Fruit fly (Drosophila melanogaster): Measurements from ENCODE around the gene Atg1.

Atg1 gene

DNA sequence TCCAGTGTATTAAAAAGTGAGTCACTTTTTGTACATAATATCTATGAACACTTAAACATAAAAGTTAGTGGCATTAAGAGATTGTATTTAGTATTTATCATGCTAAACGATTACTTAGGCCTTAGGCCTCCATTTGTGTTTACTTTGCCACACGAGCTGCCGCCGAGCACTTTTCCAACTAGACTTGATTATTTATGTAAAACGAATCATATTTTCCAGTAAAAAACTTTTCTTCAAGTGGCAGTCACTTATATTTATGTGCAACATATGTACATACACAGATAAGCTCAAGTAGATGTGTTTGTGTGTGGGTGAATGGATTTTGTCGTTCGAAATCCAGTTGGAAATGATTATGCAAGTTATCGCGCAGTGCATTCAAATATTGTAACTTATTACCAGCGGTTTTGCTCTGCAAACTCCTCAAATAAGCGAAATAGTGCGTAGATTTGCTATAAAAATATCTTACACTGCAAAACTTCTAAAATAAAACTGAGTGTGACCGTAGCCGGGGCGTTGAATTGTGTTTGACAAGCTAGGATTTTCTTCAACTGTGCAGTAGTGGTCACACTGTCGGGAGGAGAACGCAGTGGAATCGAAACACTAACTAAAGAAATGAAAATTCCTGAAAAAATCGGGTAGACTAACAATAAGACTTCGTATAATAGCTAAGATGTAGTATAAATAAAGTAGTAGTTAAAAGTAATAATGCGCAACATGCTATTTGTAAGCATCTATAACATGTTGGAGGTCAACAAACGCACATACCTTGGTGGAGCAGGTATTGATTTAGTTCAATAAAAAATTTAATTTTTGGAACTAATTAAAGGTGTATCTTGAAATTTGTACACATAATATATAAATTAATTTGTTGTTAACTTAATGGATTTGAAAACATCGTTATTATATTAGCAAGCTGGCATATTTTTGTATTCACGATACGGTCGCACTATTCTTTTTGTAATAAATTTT is 55.1 kb downstream of the Atg1 start, which contains the start of the genes Klc and CG10984 (continued):
- TF ChIP-seq CG7786 (GFP tag; optimal IDR thresholded peaks at IDR 0.05) (peak; percentile 66), bab2 (GFP tag; optimal IDR thresholded peaks at IDR 0.05) (peak; percentile 68), CG3726 (GFP tag; IDR thresholded peaks at IDR 0.05) (no peak; the same call in 2 of the 3 replicates), CG2120 (GFP tag; optimal IDR thresholded peaks at IDR 0.05) (peak; percentile 76), Taf1 (GFP tag; IDR thresholded peaks at IDR 0.05) (no peak), wdn (GFP tag; IDR thresholded peaks at IDR 0.05) (0 out of 2 replicates have a peak, but pooled peaks have one; percentile 10), jing (GFP tag; optimal IDR thresholded peaks at IDR 0.05) (no peak), CG18011 (GFP tag; optimal IDR thresholded peaks at IDR 0.05) (peak; percentile 36), CG10274 (GFP tag; optimal IDR thresholded peaks at IDR 0.05) (no peak), CG6272 (GFP tag; IDR thresholded peaks at IDR 0.05) (no peak), sima (GFP tag; optimal IDR thresholded peaks at IDR 0.05) (peak; percentile 13), NfI (GFP tag; optimal IDR thresholded peaks at IDR 0.05) (peak; percentile 68), Neu2 (GFP tag; optimal IDR thresholded peaks at IDR 0.05; ENCODE audit: borderline replicate concordance) (no peak), dimm (GFP tag; IDR thresholded peaks at IDR 0.05) (no peak), CG12942 (GFP tag; optimal IDR thresholded peaks at IDR 0.05) (peak; percentile 20), stwl (tag; optimal IDR thresholded peaks at IDR 0.05) (peak; percentile 45), br (optimal IDR thresholded peaks at IDR 0.05) (no peak), CG10565 (GFP tag; optimal IDR thresholded peaks at IDR 0.05) (no peak), Ets65A (GFP tag) (peak; percentile 75), CG1024 (GFP tag; IDR thresholded peaks at IDR 0.05) (peak; percentile 51; the same call in 1 of the 2 replicates), Sry-δ (GFP tag; optimal IDR thresholded peaks at IDR 0.05) (peak; percentile 44), wek (GFP tag; optimal IDR thresholded peaks at IDR 0.05) (no peak), crp (GFP tag; optimal IDR thresholded peaks at IDR 0.05) (no peak), CG3163 (GFP tag; optimal IDR thresholded peaks at IDR 0.05) (peak; percentile 17), Eip74EF (GFP tag; optimal IDR thresholded peaks at IDR 0.05) (peak in 1 of 2 experiments; percentile 71)

DNA sequence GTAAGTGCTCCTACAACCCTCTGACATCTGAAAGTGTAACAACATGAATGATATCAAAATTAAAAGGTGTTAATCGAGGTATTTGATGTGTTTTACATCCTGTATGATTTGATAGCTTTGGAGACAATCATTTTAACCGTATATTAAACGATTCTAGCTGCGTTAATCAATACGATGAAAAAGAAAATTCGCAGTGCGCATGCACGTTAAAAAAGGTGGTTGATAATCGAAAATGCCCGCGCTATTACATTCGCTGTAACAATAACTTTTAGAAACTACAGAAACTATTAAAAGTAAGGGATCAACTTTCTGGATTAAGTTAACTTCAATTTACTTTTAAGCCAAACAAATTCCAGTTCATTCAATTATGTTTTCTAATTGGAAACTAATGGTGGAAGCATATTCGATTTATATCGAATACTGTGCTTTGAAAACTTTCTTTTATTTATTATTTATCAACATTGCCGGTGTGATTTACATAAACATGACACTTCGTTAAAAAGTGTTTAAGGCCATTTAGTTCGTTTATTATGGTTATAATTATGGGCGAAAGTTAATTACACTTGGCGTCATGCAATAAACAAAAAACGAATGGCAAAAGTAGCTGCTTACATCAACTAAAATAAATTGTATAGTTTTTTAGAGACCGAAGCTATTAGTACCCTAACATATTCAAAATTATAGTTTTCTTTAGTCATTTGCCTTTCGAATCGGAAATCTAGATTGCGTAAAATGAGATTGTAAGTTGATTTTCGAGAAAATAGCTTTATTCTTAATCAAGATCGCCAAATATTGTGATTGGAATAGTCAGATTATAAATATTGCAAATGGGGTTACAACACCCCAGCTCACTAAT is 56.0 kb downstream of the Atg1 start:
- peak; percentile 55 to 93 for TF ChIP-seq insv (GFP tag; optimal IDR thresholded peaks at IDR 0.05)
- peak; percentile 83 for TF ChIP-seq onecut (GFP tag; IDR thresholded peaks at IDR 0.05)
- TF ChIP-seq BEAF-32 (GFP tag; optimal IDR thresholded peaks at IDR 0.05), result peak; percentile 49
- peak; percentile 43; the same call in 1 of the 3 replicates for TF ChIP-seq CG34224 (GFP tag; IDR thresholded peaks at IDR 0.05; ENCODE audit: partially characterized antibody)
- TF ChIP-seq Rx (GFP tag; IDR thresholded peaks at IDR 0.05), result no peak
- TF ChIP-seq Dll (GFP tag; IDR thresholded peaks at IDR 0.05; ENCODE audit: partially characterized antibody), result 0 out of 4 replicates have a peak, but pooled peaks have one; percentile 39
- peak; percentile 33; the same call in 1 of the 3 replicates for TF ChIP-seq CG16813 (GFP tag; IDR thresholded peaks at IDR 0.05; ENCODE audit: partially characterized antibody)
- no peak for TF ChIP-seq CG3281 (GFP tag; optimal IDR thresholded peaks at IDR 0.05)
- peak; percentile 93 for TF ChIP-seq D19A (tag; optimal IDR thresholded peaks at IDR 0.05)
- TF ChIP-seq Dp (GFP tag; optimal IDR thresholded peaks at IDR 0.05), result peak; percentile 34
- TF ChIP-seq dati (GFP tag; IDR thresholded peaks at IDR 0.05), result no peak
- TF ChIP-seq Scr (GFP tag; IDR thresholded peaks at IDR 0.05; ENCODE audit: partially characterized antibody), result peak; percentile 42; the same call in 1 of the 2 replicates
- no peak for TF ChIP-seq CG13424 (tag; optimal IDR thresholded peaks at IDR 0.05)
- TF ChIP-seq Nf-YC (tag; optimal IDR thresholded peaks at IDR 0.05), result no peak
- peak; percentile 82 for TF ChIP-seq ewg (GFP tag; optimal IDR thresholded peaks at IDR 0.05)
- peak; percentile 13 for TF ChIP-seq grn (GFP tag; optimal IDR thresholded peaks at IDR 0.05)
- TF ChIP-seq E2f2 (GFP tag; IDR thresholded peaks at IDR 0.05), result peak; percentile 30; the same call in 1 of the 2 replicates

Measured in whole organism, embryonic.